Worm (Caenorhabditis elegans) whole organism, L4 larva: ENCODE data around the gene ugt-41.

Experiments used
- F10B5.3 ChIP-seq: sonication (generic microtip); optimal IDR thresholded peaks from 2 replicates; lab custom pipeline; 2016; ENCODE audit warnings: mild to moderate bottlenecking, missing genetic modification characterization, missing compliant biosample characterization
- F49E8.2 ChIP-seq: sonication (generic microtip); optimal IDR thresholded peaks from 2 replicates; lab custom pipeline; 2016; ENCODE audit warnings: missing compliant biosample characterization, mild to moderate bottlenecking, missing genetic modification characterization, borderline replicate concordance
- T20F7.1 ChIP-seq: fragments of 200-800 bp; sonication (Bioruptor generic); optimal IDR thresholded peaks from 2 replicates; lab custom pipeline; 2018; ENCODE audit warnings: mild to moderate bottlenecking, missing genetic modification characterization, missing compliant biosample characterization
- Y48G9A.11 ChIP-seq: fragments of 200-800 bp; sonication (Bioruptor generic); IDR thresholded peaks from 2 replicates; pipeline ENCODE4 v1.3.6; 2022; ENCODE audit warnings: missing genetic modification reagents, missing genetic modification characterization, missing compliant biosample characterization
- Y5F2A.4 ChIP-seq: fragments of 200-800 bp; sonication (Bioruptor generic); optimal IDR thresholded peaks from 2 replicates; lab custom pipeline; 2018; ENCODE audit warnings: mild to moderate bottlenecking, missing genetic modification characterization, missing compliant biosample characterization
- ZK546.5 ChIP-seq, 2 experiments: sonication (generic microtip); optimal IDR thresholded peaks; 2 replicates each; lab custom pipeline; 2017; ENCODE audit warnings: missing biosample characterization in 2 of 2, missing genetic modification characterization in 2 of 2
- aly-2 ChIP-seq: sonication (generic microtip); optimal IDR thresholded peaks from 2 replicates; lab custom pipeline; 2018; ENCODE audit warnings: missing biosample characterization, missing genetic modification characterization
- ama-1 ChIP-seq: fragments of 150-350 bp; optimal IDR thresholded peaks from 2 replicates; lab custom pipeline; 2014; ENCODE audit warnings: inconsistent platforms, mixed read lengths
- ceh-20 ChIP-seq: fragments of 200-800 bp; sonication (Bioruptor generic); IDR thresholded peaks from 2 replicates; pipeline ENCODE4 v1.3.6; 2022; ENCODE audit warnings: missing genetic modification reagents, missing genetic modification characterization, missing compliant biosample characterization
- ceh-44 ChIP-seq: fragments of 200-800 bp; sonication (Bioruptor generic); IDR thresholded peaks from 2 replicates; pipeline ENCODE4 v1.3.6; 2022; ENCODE audit warnings: missing genetic modification reagents, missing genetic modification characterization, missing compliant biosample characterization
- dmd-9 ChIP-seq: fragments of 200-800 bp; sonication (Bioruptor generic); IDR thresholded peaks from 2 replicates; pipeline ENCODE4 v1.3.6; 2022; ENCODE audit warnings: missing genetic modification reagents, missing genetic modification characterization, missing compliant biosample characterization
- egl-43 ChIP-seq: fragments of 200-800 bp; sonication (Bioruptor generic); IDR thresholded peaks from 2 replicates; pipeline ENCODE4 v1.3.6; 2022; ENCODE audit warnings: missing genetic modification reagents, missing genetic modification characterization, missing compliant biosample characterization
- hlh-30 ChIP-seq: sonication (generic microtip); optimal IDR thresholded peaks from 2 replicates; lab custom pipeline; 2017; ENCODE audit warnings: antibody characterized with exemption, mild to moderate bottlenecking, missing genetic modification characterization, missing compliant biosample characterization; ENCODE audit not compliant: insufficient read depth
- lin-15B ChIP-seq: fragments of 150-350 bp; sonication (generic microtip); optimal IDR thresholded peaks from 3 replicates; lab custom pipeline; 2014; ENCODE audit warnings: missing biosample characterization, missing genetic modification characterization
- lin-29 ChIP-seq: fragments of 200-800 bp; sonication (Bioruptor generic); IDR thresholded peaks from 2 replicates; pipeline ENCODE4 v1.3.6; 2022; ENCODE audit warnings: missing genetic modification reagents, missing genetic modification characterization, missing compliant biosample characterization
- lin-39 ChIP-seq: fragments of 150-350 bp; optimal IDR thresholded peaks from 2 replicates; lab custom pipeline; 2014; ENCODE audit warnings: missing biosample characterization, missing genetic modification reagents, missing genetic modification characterization
- madf-5 ChIP-seq, 2 experiments: fragments of 200-800 bp; sonication (Bioruptor generic); IDR thresholded peaks; 2 replicates each; pipeline ENCODE4 v1.3.6; 2022; ENCODE audit warnings: missing compliant biosample characterization in 2 of 2, missing genetic modification characterization in 2 of 2
- madf-9 ChIP-seq: fragments of 200-800 bp; sonication (Bioruptor generic); conservative IDR thresholded peaks from 2 replicates; pipeline ENCODE4 v1.3.6; 2022; ENCODE audit warnings: missing genetic modification reagents, missing genetic modification characterization, missing compliant biosample characterization
- mdt-29 ChIP-seq: fragments of 200-800 bp; sonication (Bioruptor generic); IDR thresholded peaks from 2 replicates; pipeline ENCODE4 v1.3.6; 2022; ENCODE audit warnings: missing genetic modification reagents, missing genetic modification characterization, missing compliant biosample characterization
- mep-1 ChIP-seq: fragments of 150-350 bp; sonication (generic microtip); optimal IDR thresholded peaks from 3 replicates; lab custom pipeline; 2014; ENCODE audit warnings: missing biosample characterization, missing genetic modification characterization
- mes-2 ChIP-seq: sonication (generic microtip); optimal IDR thresholded peaks from 2 replicates; lab custom pipeline; 2016; ENCODE audit warnings: missing genotype, mild to moderate bottlenecking, missing genetic modification characterization, missing compliant biosample characterization; ENCODE audit not compliant: poor library complexity, severe bottlenecking
- mxl-2 ChIP-seq: fragments of 200-800 bp; sonication (Bioruptor generic); conservative IDR thresholded peaks from 2 replicates; pipeline ENCODE4 v1.3.6; 2022; ENCODE audit warnings: missing genetic modification reagents, missing genetic modification characterization, missing compliant biosample characterization
- mxl-3 ChIP-seq: fragments of 200-800 bp; sonication (Bioruptor generic); optimal IDR thresholded peaks from 2 replicates; lab custom pipeline; 2018; ENCODE audit warnings: mild to moderate bottlenecking, missing genetic modification characterization, missing compliant biosample characterization
- nhr-111 ChIP-seq: fragments of 200-800 bp; sonication (Bioruptor generic); optimal IDR thresholded peaks from 2 replicates; lab custom pipeline; 2018; ENCODE audit warnings: mild to moderate bottlenecking, missing genetic modification characterization, missing compliant biosample characterization
- nhr-25 ChIP-seq: sonication (generic microtip); optimal IDR thresholded peaks from 2 replicates; lab custom pipeline; 2017; ENCODE audit warnings: missing genetic modification characterization, mild to moderate bottlenecking, missing compliant biosample characterization, antibody characterized with exemption, moderate library complexity, borderline replicate concordance; ENCODE audit not compliant: insufficient read depth
- nhr-28 ChIP-seq: fragments of 150-350 bp; optimal IDR thresholded peaks from 2 replicates; lab custom pipeline; 2014; ENCODE audit warnings: missing biosample characterization, missing genetic modification characterization
- nhr-77 ChIP-seq: fragments of 150-350 bp; optimal IDR thresholded peaks from 2 replicates; lab custom pipeline; 2014; ENCODE audit warnings: missing biosample characterization, missing genetic modification characterization
- pqm-1 ChIP-seq: sonication (generic microtip); optimal IDR thresholded peaks from 2 replicates; lab custom pipeline; 2017; ENCODE audit warnings: missing biosample characterization, missing genetic modification characterization
- set-16 ChIP-seq: fragments of 200-800 bp; sonication (Bioruptor generic); IDR thresholded peaks from 2 replicates; pipeline ENCODE4 v1.3.6; 2022; ENCODE audit warnings: missing genetic modification reagents, missing genetic modification characterization, missing compliant biosample characterization
- tag-97 ChIP-seq: fragments of 200-800 bp; sonication (Bioruptor generic); IDR thresholded peaks from 2 replicates; pipeline ENCODE4 v1.3.6; 2022; ENCODE audit warnings: missing genetic modification characterization, missing compliant biosample characterization
- unc-130 ChIP-seq: sonication (generic microtip); optimal IDR thresholded peaks from 2 replicates; lab custom pipeline; 2016; ENCODE audit warnings: missing genetic modification reagents, missing genetic modification characterization, missing compliant biosample characterization
- unc-62 ChIP-seq, 3 experiments: fragments of 150-350 bp in 1 of 3; sonication (generic microtip); optimal IDR thresholded peaks in 2 of 3; peaks in 1 of 3; 1 replicate in 1 of 3; 2 replicates in 2 of 3; lab custom pipeline; 2014 to 2017; ENCODE audit warnings: missing biosample characterization in 3 of 3, missing genetic modification characterization in 3 of 3, missing genetic modification reagents in 3 of 3, missing genotype in 1 of 3
- zfp-3 ChIP-seq: fragments of 200-800 bp; sonication (Bioruptor generic); conservative IDR thresholded peaks from 2 replicates; pipeline ENCODE4 v1.3.6; 2022; ENCODE audit warnings: missing genetic modification reagents, missing genetic modification characterization, missing compliant biosample characterization
- zip-2 ChIP-seq: fragments of 150-350 bp; optimal IDR thresholded peaks from 2 replicates; lab custom pipeline; 2014; ENCODE audit warnings: missing biosample characterization, missing genetic modification characterization
- ztf-7 ChIP-seq: fragments of 150-350 bp; optimal IDR thresholded peaks from 2 replicates; lab custom pipeline; 2014; ENCODE audit warnings: missing biosample characterization, missing genetic modification characterization

The ugt-41 gene

DNA sequence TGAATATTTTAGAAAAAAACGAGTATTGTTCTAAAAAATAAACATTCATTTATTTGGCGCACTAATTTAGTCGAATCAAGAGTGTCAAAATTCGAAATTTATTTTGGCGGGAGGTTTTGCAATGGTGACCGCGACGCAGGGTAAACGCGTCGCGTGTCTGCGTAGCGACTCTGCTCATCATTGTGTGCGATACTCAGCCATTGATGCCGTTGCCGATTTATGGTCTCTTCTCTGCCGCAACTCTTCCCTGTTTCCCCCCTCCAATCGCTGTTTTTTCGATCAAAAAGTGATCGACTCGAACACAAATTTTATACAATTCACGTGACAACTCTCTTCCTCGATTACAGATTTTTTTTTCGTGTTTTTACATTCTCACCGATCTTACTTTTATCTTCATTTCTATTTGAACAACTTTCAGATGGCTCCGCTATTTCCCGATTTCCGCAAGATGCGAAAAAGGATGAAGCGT is 33.1 kb upstream of the ugt-41 start, which contains the start of gene F09G2.2 (continued):
- TF ChIP-seq zip-2 (tag; lab: Kevin White, UChicago) (peak; percentile 49), egl-43 (peak; percentile 32; the same call in 1 of the 2 replicates), dmd-9 (GFP tag; lab: Robert Waterston, UW) (0 out of 2 replicates have a peak, but pooled peaks have one; percentile 45), mes-2 (tag; lab: Kevin White, UChicago) (peak; percentile 91), T20F7.1 (no peak), mxl-3 (peak; percentile 43), zfp-3 (GFP tag; lab: Robert Waterston, UW) (peak; percentile 72), F10B5.3 (tag; lab: Kevin White, UChicago) (no peak), nhr-25 (peak; percentile 88), F49E8.2 (tag; lab: Kevin White, UChicago) (no peak), Y48G9A.11 (peak; percentile 63), nhr-28 (peak; percentile 81), lin-29 (peak; percentile 80; the same call in 1 of the 2 replicates), nhr-77 (tag; lab: Kevin White, UChicago) (peak; percentile 92)

DNA sequence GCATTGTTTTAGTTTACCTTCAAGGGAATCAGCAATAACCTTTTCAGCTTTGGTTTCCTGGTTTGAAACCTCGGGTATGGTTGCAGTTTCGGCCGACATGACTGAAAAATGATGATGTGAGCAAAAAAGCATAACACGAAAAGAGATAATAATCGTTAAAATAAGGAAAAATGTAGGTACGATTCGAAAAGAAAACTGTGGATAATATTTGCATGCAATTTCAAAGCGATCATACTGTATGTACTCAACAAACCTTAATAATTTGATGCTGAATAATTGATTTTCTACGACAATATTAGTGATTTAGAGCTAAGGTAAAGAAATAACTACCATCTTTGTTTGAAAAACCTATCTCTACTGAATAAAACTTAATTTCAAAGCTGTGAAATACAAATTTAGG is 32.6 kb upstream of the ugt-41 start, which contains the start of gene attf-2:
Gene attf-2 (minus strand): TSS at position 101 of the 400 bp plus-strand sequence.
- no peak for TF ChIP-seq lin-15B
- TF ChIP-seq nhr-111 = no peak
- TF ChIP-seq mep-1 (tag; lab: Kevin White, UChicago) = no peak
- no peak for TF ChIP-seq egl-43
- no peak for TF ChIP-seq lin-39 (tag; lab: Kevin White, UChicago)
- TF ChIP-seq mes-2 (tag; lab: Kevin White, UChicago) = no peak
- TF ChIP-seq nhr-28 = no peak
- TF ChIP-seq ama-1 (lab: Kevin White, UChicago) = no peak
- TF ChIP-seq hlh-30 = no peak
- no peak for TF ChIP-seq mxl-2
- TF ChIP-seq pqm-1 (tag; lab: Kevin White, UChicago) = no peak
- TF ChIP-seq ceh-44 (GFP tag; lab: Robert Waterston, UW) = no peak
- TF ChIP-seq aly-2 (tag; lab: Kevin White, UChicago) = no peak
- TF ChIP-seq madf-5 (GFP tag; IDR thresholded peaks at IDR 0.05; lab: Robert Waterston, UW) = no peak
- TF ChIP-seq ZK546.5 (tag; optimal IDR thresholded peaks at IDR 0.05; lab: Kevin White, UChicago) = no peak
- TF ChIP-seq ceh-20 = no peak
- TF ChIP-seq, all 104 proteins: peak for 0

DNA sequence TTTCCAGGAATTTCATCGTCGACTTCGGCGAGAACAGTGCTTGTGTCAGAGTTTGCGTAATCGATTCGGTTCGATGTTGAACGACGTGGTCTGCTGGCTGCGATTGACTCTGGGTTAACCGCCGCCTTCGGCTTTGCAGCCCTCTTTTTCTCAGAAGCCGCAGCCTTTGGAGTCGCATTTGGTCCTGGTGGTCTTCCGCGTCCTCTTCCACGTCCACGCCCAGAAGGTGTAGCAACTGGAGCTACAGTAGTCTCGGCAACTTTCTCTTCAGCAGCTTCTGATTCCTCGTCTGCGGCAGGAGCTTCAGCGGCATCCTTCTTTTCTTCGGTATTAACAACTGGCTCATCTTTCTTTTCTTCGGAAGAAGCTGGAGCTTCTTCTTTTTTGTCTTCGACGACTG is 31.4 kb upstream of the ugt-41 start:
- TF ChIP-seq ztf-7 (no peak), unc-62 (GFP tag; optimal IDR thresholded peaks at IDR 0.05 in 1 of 2; lab: Kevin White, UChicago) (no peak), unc-62 (tag; optimal IDR thresholded peaks at IDR 0.05; lab: Kevin White, UChicago) (no peak), set-16 (GFP tag; lab: Robert Waterston, UW) (peak; percentile 64), Y5F2A.4 (GFP tag; lab: Kevin White, UChicago) (no peak), unc-130 (GFP tag; lab: Kevin White, UChicago) (no peak)
- TF ChIP-seq, all 104 proteins: peak for 1

DNA sequence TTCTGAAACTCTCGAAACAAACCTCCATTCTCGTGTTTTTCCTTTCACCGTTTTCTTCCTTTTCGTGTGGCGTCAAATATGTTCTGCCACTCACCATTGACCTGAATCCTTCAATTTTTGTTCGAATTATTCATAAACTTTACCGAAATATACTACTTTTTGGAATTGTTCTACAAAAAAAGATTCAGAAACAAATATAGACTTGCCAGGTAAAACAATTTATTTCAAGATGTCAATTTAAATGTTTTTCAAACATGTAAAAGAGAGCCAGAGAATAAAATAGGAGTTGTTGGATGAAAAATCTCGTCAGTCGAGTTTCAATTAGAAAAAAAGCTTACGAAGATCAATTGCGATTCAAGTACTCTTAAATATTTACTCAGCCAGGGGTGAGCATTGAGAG is 30.2 kb upstream of the ugt-41 start, which contains the start of gene F09G2.8:
Gene F09G2.8 (minus strand): TSS at position 101 of the 400 bp plus-strand sequence.
- TF ChIP-seq tag-97 (GFP tag; lab: Robert Waterston, UW) (no peak), dmd-9 (GFP tag; lab: Robert Waterston, UW) (no peak), madf-9 (GFP tag; lab: Robert Waterston, UW) (no peak), mdt-29 (GFP tag; lab: Robert Waterston, UW) (no peak), lin-29 (no peak), F49E8.2 (tag; lab: Kevin White, UChicago) (no peak), Y5F2A.4 (GFP tag; lab: Kevin White, UChicago) (no peak)
